Fruit fly (Drosophila melanogaster): ENCODE data around the gene CG13008.

The CG13008 gene

DNA sequence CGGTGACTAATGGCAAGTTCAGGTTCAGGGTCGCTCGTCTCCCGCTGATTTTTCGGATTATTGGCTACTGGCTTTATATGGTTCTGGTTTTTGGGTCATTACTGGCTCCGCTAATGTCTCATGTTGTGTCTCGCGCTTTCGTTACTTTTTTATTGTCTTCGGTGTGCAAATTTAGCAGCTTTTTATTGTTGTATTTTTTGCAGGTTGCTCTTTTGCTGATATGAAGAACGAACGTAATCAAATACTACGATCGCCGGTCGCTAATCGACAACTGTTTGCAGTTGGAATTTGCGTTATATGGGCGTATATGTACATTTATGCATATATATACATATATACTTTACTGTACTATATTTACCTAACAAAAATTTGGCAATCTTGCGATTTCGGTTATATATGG, 13.4 kb downstream of the CG13008 start:
- TF ChIP-seq Ets98B (GFP tag; IDR thresholded peaks at IDR 0.05) (no peak), CG8301 (tag; optimal IDR thresholded peaks at IDR 0.05) (no peak), Pif1A (GFP tag; optimal IDR thresholded peaks at IDR 0.05) (no peak), CG9948 (tag; optimal IDR thresholded peaks at IDR 0.05) (no peak), CG4496 (GFP tag; IDR thresholded peaks at IDR 0.05) (no peak), Pif1B (GFP tag; optimal IDR thresholded peaks at IDR 0.05) (no peak)

DNA sequence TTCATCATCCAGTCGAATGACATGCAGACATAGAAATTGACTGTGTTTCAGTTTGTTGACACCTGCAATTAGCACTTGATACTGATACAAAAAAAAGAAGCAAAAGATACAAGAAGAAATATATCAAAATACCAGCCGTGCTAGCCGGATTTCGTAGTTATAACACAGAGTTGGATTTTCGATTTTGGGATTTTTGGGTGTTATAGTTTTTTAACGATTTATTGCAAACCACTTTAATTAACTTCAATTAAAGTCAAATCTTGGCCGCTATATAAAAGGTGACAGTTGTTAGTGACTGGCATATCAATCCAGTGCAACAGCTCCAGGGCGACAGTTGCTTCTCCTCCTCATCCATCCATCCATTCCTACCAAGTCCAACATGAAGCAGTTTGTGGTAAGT, 19.7 kb downstream of the CG13008 start, which contains the start of gene TwdlX:
Gene TwdlX (plus strand): TSS at position 301 of the 400 bp plus-strand sequence.
- no peak for TF ChIP-seq CG8301 (tag; optimal IDR thresholded peaks at IDR 0.05)
- TF ChIP-seq EcR (GFP tag; optimal IDR thresholded peaks at IDR 0.05), result no peak
- TF ChIP-seq D1 (tag; optimal IDR thresholded peaks at IDR 0.05), result no peak
- no peak for TF ChIP-seq CG13204 (GFP tag; optimal IDR thresholded peaks at IDR 0.05)
- no peak for TF ChIP-seq Pif1B (GFP tag; optimal IDR thresholded peaks at IDR 0.05)
- TF ChIP-seq Ets98B (GFP tag; IDR thresholded peaks at IDR 0.05), result no peak
- TF ChIP-seq gl (tag; optimal IDR thresholded peaks at IDR 0.05), result no peak
- TF ChIP-seq CG4496 (GFP tag; IDR thresholded peaks at IDR 0.05), result no peak
- TF ChIP-seq CG14655 (GFP tag; optimal IDR thresholded peaks at IDR 0.05), result no peak
- TF ChIP-seq CG9948 (tag; optimal IDR thresholded peaks at IDR 0.05), result no peak
- no peak for TF ChIP-seq fd96Ca (GFP tag; IDR thresholded peaks at IDR 0.05)
- TF ChIP-seq rn (GFP tag; IDR thresholded peaks at IDR 0.05), result no peak

DNA sequence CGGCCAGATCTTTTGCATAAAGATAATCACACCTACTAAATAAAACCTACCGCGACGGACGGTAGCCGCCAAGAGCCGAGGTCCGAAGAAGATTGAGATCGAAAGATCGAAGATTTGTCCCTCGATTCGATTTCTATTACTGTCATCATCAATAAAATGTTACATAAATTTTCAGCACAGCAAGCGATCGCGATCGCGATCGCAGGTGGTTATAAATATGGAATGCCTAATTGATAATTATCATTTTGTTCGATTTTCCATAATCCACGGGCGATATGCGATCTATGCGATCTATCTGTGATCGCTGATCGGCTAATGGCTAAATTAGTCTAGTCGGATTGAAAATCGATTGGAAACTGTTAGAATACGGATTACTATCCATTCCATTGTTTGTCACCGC, 22.1 kb downstream of the CG13008 start:
- no peak for TF ChIP-seq Ets98B (GFP tag; IDR thresholded peaks at IDR 0.05)

DNA sequence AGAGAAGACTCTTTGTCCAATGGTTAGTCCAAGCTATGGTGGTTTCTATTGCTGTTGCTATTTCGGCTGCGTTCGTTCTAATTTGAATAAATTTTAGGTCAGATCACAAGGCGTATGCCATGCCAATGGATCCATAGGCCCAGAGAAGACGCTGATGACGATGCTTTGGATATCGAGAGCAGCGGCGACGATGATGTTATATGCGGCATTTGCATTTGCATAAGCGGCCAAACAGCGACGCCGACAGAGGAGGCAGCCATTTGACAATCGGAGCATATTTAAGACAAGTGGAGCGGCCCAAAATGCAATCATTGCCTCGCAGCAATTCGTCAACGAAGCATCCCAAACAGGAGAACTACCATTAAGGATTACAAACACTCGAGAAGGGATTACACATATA, 23.5 kb downstream of the CG13008 start, which contains the start of gene TwdlY:
Gene TwdlY (plus strand): TSS at position 301 of the 400 bp plus-strand sequence.
- no peak for TF ChIP-seq Snoo (tag; optimal IDR thresholded peaks at IDR 0.05)
- no peak for TF ChIP-seq CG15710 (tag; optimal IDR thresholded peaks at IDR 0.05)
- TF ChIP-seq CG4496 (GFP tag; IDR thresholded peaks at IDR 0.05), result no peak
- TF ChIP-seq Ets98B (GFP tag; IDR thresholded peaks at IDR 0.05), result no peak
- no peak for TF ChIP-seq CG17806 (tag; optimal IDR thresholded peaks at IDR 0.05)
- no peak for TF ChIP-seq gl (tag; optimal IDR thresholded peaks at IDR 0.05)
- TF ChIP-seq D1 (tag; optimal IDR thresholded peaks at IDR 0.05), result no peak
- no peak for TF ChIP-seq CG8159 (tag; optimal IDR thresholded peaks at IDR 0.05)
- no peak for TF ChIP-seq EcR (GFP tag; optimal IDR thresholded peaks at IDR 0.05)
- TF ChIP-seq fd96Ca (GFP tag; IDR thresholded peaks at IDR 0.05), result no peak
- no peak for TF ChIP-seq CG34367 (tag; optimal IDR thresholded peaks at IDR 0.05)
- TF ChIP-seq Pif1B (GFP tag; optimal IDR thresholded peaks at IDR 0.05), result no peak
- TF ChIP-seq CG12605 (GFP tag; IDR thresholded peaks at IDR 0.05), result no peak
- no peak for TF ChIP-seq CG14655 (GFP tag; optimal IDR thresholded peaks at IDR 0.05)
- no peak for TF ChIP-seq CG9948 (tag; optimal IDR thresholded peaks at IDR 0.05)
- no peak for TF ChIP-seq CG8301 (tag; optimal IDR thresholded peaks at IDR 0.05)
- no peak for TF ChIP-seq CG32121 (GFP tag; IDR thresholded peaks at IDR 0.05)
- TF ChIP-seq CG10348 (GFP tag; IDR thresholded peaks at IDR 0.05), result no peak
- TF ChIP-seq rn (GFP tag; IDR thresholded peaks at IDR 0.05), result no peak

DNA sequence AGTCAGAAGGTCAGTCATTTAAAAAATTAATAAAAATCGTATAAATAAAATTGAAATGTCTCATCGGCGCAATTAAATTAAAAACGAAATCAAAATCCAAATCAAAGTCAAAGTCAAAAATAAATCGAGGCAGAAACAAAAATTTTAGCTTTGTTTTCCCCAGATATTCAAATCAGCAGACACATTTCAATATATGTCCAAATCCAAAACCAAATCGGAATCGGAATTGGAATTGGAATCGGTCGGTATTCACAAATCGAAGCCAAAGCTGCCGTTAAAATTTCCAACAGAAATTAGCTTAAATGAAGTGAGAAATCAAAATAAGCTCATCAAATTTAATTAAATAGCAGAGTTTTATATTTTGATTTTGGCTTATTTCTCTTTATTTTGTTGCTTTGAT, 25.1 kb downstream of the CG13008 start:
- TF ChIP-seq Pif1A (GFP tag; optimal IDR thresholded peaks at IDR 0.05), result no peak
- no peak for TF ChIP-seq gl (tag; optimal IDR thresholded peaks at IDR 0.05)
- no peak for TF ChIP-seq EcR (GFP tag; optimal IDR thresholded peaks at IDR 0.05)
- no peak for TF ChIP-seq CG15710 (tag; optimal IDR thresholded peaks at IDR 0.05)
- no peak for TF ChIP-seq Pif1B (GFP tag; optimal IDR thresholded peaks at IDR 0.05)
- TF ChIP-seq CG34367 (tag; optimal IDR thresholded peaks at IDR 0.05), result no peak
- TF ChIP-seq CG9948 (tag; optimal IDR thresholded peaks at IDR 0.05), result no peak
- TF ChIP-seq CG32121 (GFP tag; IDR thresholded peaks at IDR 0.05), result no peak
- TF ChIP-seq Ets98B (GFP tag; IDR thresholded peaks at IDR 0.05), result no peak
- no peak for TF ChIP-seq CG10348 (GFP tag; IDR thresholded peaks at IDR 0.05)
- TF ChIP-seq D1 (tag; optimal IDR thresholded peaks at IDR 0.05), result no peak
- TF ChIP-seq CG17806 (tag; optimal IDR thresholded peaks at IDR 0.05), result no peak
- no peak for TF ChIP-seq CG8159 (tag; optimal IDR thresholded peaks at IDR 0.05)
- no peak for TF ChIP-seq CG4496 (GFP tag; IDR thresholded peaks at IDR 0.05)

DNA sequence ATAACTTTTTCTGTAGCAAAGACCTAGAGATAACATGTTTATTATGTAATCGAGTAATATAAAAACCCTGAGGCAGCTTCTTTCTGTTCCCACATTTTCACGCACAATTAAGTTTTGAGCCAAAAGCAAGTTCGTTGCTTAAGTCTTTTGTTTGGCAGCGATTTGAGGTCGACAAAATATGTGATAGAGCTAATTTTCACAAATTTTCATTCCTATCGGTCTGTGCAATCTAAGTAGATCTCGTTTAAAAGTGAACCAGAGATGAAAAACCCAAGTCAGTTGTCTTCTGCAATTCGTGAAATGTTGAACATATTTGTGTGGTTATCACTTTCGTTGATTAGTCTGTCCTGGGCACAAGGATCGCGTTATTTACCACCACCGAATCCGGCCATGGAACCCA, 26.8 kb downstream of the CG13008 start, which contains the start of gene TwdlZ:
Gene TwdlZ (plus strand): TSS at position 301 of the 400 bp plus-strand sequence.
- no peak for TF ChIP-seq CG13204 (GFP tag; optimal IDR thresholded peaks at IDR 0.05)
- TF ChIP-seq CG14655 (GFP tag; optimal IDR thresholded peaks at IDR 0.05), result no peak
- TF ChIP-seq CG15710 (tag; optimal IDR thresholded peaks at IDR 0.05), result no peak
- no peak for TF ChIP-seq gl (tag; optimal IDR thresholded peaks at IDR 0.05)

DNA sequence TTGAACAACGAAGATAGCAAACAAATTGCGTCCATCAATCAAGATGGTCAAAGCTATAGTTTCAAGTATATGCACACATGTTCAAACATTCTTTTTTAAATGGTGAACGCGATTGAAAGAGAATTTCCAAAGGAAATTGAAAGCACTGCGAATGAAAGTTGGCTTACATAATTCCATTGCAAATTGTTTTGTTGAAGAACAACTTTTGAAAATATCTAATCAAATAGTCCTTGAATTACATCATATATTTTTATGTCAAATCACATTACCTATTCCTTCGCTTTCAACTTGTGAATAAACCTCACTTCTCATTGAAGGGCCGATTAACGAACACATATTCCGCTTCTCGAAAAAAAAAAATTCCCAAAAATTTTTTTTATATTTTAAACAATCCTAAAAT, 29.5 kb downstream of the CG13008 start, which contains the start of gene CG32568:
Gene CG32568 (plus strand): TSS at position 301 of the 400 bp plus-strand sequence.
- TF ChIP-seq CG34367 (tag; optimal IDR thresholded peaks at IDR 0.05), result no peak
- TF ChIP-seq D1 (tag; optimal IDR thresholded peaks at IDR 0.05), result no peak
- no peak for TF ChIP-seq CG14655 (GFP tag; optimal IDR thresholded peaks at IDR 0.05)
- TF ChIP-seq CG9948 (tag; optimal IDR thresholded peaks at IDR 0.05), result no peak
- TF ChIP-seq CG8159 (tag; optimal IDR thresholded peaks at IDR 0.05), result no peak
- no peak for TF ChIP-seq CG12605 (GFP tag; IDR thresholded peaks at IDR 0.05)
- TF ChIP-seq EcR (GFP tag; optimal IDR thresholded peaks at IDR 0.05), result no peak
- TF ChIP-seq rn (GFP tag; IDR thresholded peaks at IDR 0.05), result no peak
- TF ChIP-seq CG17806 (tag; optimal IDR thresholded peaks at IDR 0.05), result no peak
- TF ChIP-seq CG13204 (GFP tag; optimal IDR thresholded peaks at IDR 0.05), result no peak
- TF ChIP-seq CG32121 (GFP tag; IDR thresholded peaks at IDR 0.05), result no peak
- TF ChIP-seq fd96Ca (GFP tag; IDR thresholded peaks at IDR 0.05), result no peak
- TF ChIP-seq Ets98B (GFP tag; IDR thresholded peaks at IDR 0.05), result no peak
- no peak for TF ChIP-seq Snoo (tag; optimal IDR thresholded peaks at IDR 0.05)

Measured in whole organism, pupa.